Worm (Caenorhabditis elegans) whole organism, L4 larva: ENCODE measurements around the gene abhd-12.

Source experiments
- D1046.2 ChIP-seq: fragments of 200-800 bp; sonication (Bioruptor generic); IDR thresholded peaks from 2 replicates; pipeline ENCODE4 v1.3.6; 2022; ENCODE audit warnings: missing genetic modification characterization, missing compliant biosample characterization
- F26F4.8 ChIP-seq: fragments of 200-800 bp; sonication (Bioruptor generic); conservative IDR thresholded peaks from 2 replicates; pipeline ENCODE4 v1.3.6; 2022; ENCODE audit warnings: missing genetic modification characterization, missing compliant biosample characterization
- Y5F2A.4 ChIP-seq: fragments of 200-800 bp; sonication (Bioruptor generic); optimal IDR thresholded peaks from 2 replicates; lab custom pipeline; 2018; ENCODE audit warnings: mild to moderate bottlenecking, missing genetic modification characterization, missing compliant biosample characterization
- Y75B8A.6 ChIP-seq: fragments of 200-800 bp; sonication (Bioruptor generic); IDR thresholded peaks from 2 replicates; pipeline ENCODE4 v1.3.6; 2022; ENCODE audit warnings: missing genetic modification reagents, missing genetic modification characterization, missing compliant biosample characterization
- ZK337.2 ChIP-seq: fragments of 200-800 bp; sonication (Bioruptor generic); IDR thresholded peaks from 2 replicates; pipeline ENCODE4 v1.3.6; 2022; ENCODE audit warnings: missing genetic modification reagents, missing genetic modification characterization, missing compliant biosample characterization
- aha-1 ChIP-seq: fragments of 150-350 bp; peaks from one replicate; lab custom pipeline; 2014; ENCODE audit warnings: missing biosample characterization, missing genetic modification characterization
- arid-1 ChIP-seq: fragments of 200-800 bp; sonication (Bioruptor generic); conservative IDR thresholded peaks from 2 replicates; pipeline ENCODE4 v1.3.6; 2022; ENCODE audit warnings: missing genetic modification reagents, missing genetic modification characterization, missing compliant biosample characterization
- attf-4 ChIP-seq: sonication (generic microtip); optimal IDR thresholded peaks from 3 replicates; lab custom pipeline; 2017; ENCODE audit warnings: missing biosample characterization, missing genetic modification characterization
- ceh-28 ChIP-seq: fragments of 150-350 bp; optimal IDR thresholded peaks from 2 replicates; lab custom pipeline; 2014; ENCODE audit warnings: missing biosample characterization, missing genetic modification reagents, missing genetic modification characterization
- cey-2 ChIP-seq: sonication (generic microtip); optimal IDR thresholded peaks from 3 replicates; lab custom pipeline; 2017; ENCODE audit warnings: missing genetic modification characterization, mild to moderate bottlenecking, missing compliant biosample characterization, antibody characterized with exemption, borderline replicate concordance; ENCODE audit not compliant: insufficient read depth
- ctbp-1 ChIP-seq: fragments of 200-800 bp; sonication (Bioruptor generic); IDR thresholded peaks from 2 replicates; pipeline ENCODE4 v1.3.6; 2022; ENCODE audit warnings: missing genetic modification reagents, missing genetic modification characterization, missing compliant biosample characterization
- daf-12 ChIP-seq: fragments of 150-350 bp; optimal IDR thresholded peaks from 2 replicates; lab custom pipeline; 2014; ENCODE audit warnings: missing biosample characterization, missing genetic modification reagents, missing genetic modification characterization
- daf-16 ChIP-seq, 3 experiments: sonication (generic microtip); optimal IDR thresholded peaks; 2 replicates each; lab custom pipeline; 2016 to 2017; ENCODE audit warnings: missing genetic modification characterization in 3 of 3, missing genetic modification reagents in 3 of 3, mild to moderate bottlenecking in 2 of 3, missing compliant biosample characterization in 2 of 3, missing biosample characterization in 1 of 3, moderate library complexity in 1 of 3
- dmd-6 ChIP-seq: fragments of 200-800 bp; sonication (Bioruptor generic); IDR thresholded peaks from 2 replicates; pipeline ENCODE4 v1.3.6; 2022; ENCODE audit warnings: missing genetic modification reagents, missing genetic modification characterization, missing compliant biosample characterization
- dmd-9 ChIP-seq: fragments of 200-800 bp; sonication (Bioruptor generic); IDR thresholded peaks from 2 replicates; pipeline ENCODE4 v1.3.6; 2022; ENCODE audit warnings: missing genetic modification reagents, missing genetic modification characterization, missing compliant biosample characterization
- dve-1 ChIP-seq: sonication (generic microtip); optimal IDR thresholded peaks from 2 replicates; lab custom pipeline; 2017; ENCODE audit warnings: antibody characterized with exemption, mild to moderate bottlenecking, missing genetic modification characterization, missing compliant biosample characterization; ENCODE audit not compliant: insufficient read depth
- egl-27 ChIP-seq: sonication (generic microtip); optimal IDR thresholded peaks from 3 replicates; lab custom pipeline; 2017; ENCODE audit warnings: missing biosample characterization, missing genetic modification reagents, missing genetic modification characterization
- hif-1 ChIP-seq, 2 experiments: sonication (generic microtip); optimal IDR thresholded peaks; 2 replicates each; lab custom pipeline; 2016 to 2017; ENCODE audit warnings: missing compliant biosample characterization in 2 of 2, missing genetic modification characterization in 2 of 2, missing genetic modification reagents in 2 of 2, missing genotype in 2 of 2, mild to moderate bottlenecking in 1 of 2
- hlh-11 ChIP-seq: fragments of 200-800 bp; sonication (Bioruptor generic); optimal IDR thresholded peaks from 2 replicates; lab custom pipeline; 2018; ENCODE audit warnings: mild to moderate bottlenecking, missing genetic modification characterization, missing compliant biosample characterization
- lin-38 ChIP-seq: fragments of 200-800 bp; sonication (Bioruptor generic); IDR thresholded peaks from 2 replicates; pipeline ENCODE4 v1.3.6; 2022; ENCODE audit warnings: missing genetic modification reagents, missing genetic modification characterization, missing compliant biosample characterization
- mdt-29 ChIP-seq: fragments of 200-800 bp; sonication (Bioruptor generic); IDR thresholded peaks from 2 replicates; pipeline ENCODE4 v1.3.6; 2022; ENCODE audit warnings: missing genetic modification reagents, missing genetic modification characterization, missing compliant biosample characterization
- mes-2 ChIP-seq: sonication (generic microtip); optimal IDR thresholded peaks from 2 replicates; lab custom pipeline; 2016; ENCODE audit warnings: missing genotype, mild to moderate bottlenecking, missing genetic modification characterization, missing compliant biosample characterization; ENCODE audit not compliant: poor library complexity, severe bottlenecking
- mxl-3 ChIP-seq: fragments of 200-800 bp; sonication (Bioruptor generic); optimal IDR thresholded peaks from 2 replicates; lab custom pipeline; 2018; ENCODE audit warnings: mild to moderate bottlenecking, missing genetic modification characterization, missing compliant biosample characterization
- nhr-28 ChIP-seq: fragments of 150-350 bp; optimal IDR thresholded peaks from 2 replicates; lab custom pipeline; 2014; ENCODE audit warnings: missing biosample characterization, missing genetic modification characterization
- php-3 ChIP-seq: fragments of 200-800 bp; sonication (Bioruptor generic); IDR thresholded peaks from 2 replicates; pipeline ENCODE4 v1.3.6; 2022; ENCODE audit warnings: missing genetic modification reagents, missing genetic modification characterization, missing compliant biosample characterization
- pqm-1 ChIP-seq: sonication (generic microtip); optimal IDR thresholded peaks from 2 replicates; lab custom pipeline; 2017; ENCODE audit warnings: missing biosample characterization, missing genetic modification characterization
- saeg-2 ChIP-seq: fragments of 200-800 bp; sonication (Bioruptor generic); IDR thresholded peaks from 2 replicates; pipeline ENCODE4 v1.3.6; 2022; ENCODE audit warnings: missing genetic modification reagents, missing genetic modification characterization, missing compliant biosample characterization
- skn-1 ChIP-seq: fragments of 150-350 bp; optimal IDR thresholded peaks from 2 replicates; lab custom pipeline; 2014; ENCODE audit warnings: missing biosample characterization, missing genetic modification characterization
- snpc-1.2 ChIP-seq: fragments of 200-800 bp; sonication (Bioruptor generic); IDR thresholded peaks from 2 replicates; pipeline ENCODE4 v1.3.6; 2022; ENCODE audit warnings: missing genetic modification reagents, missing genetic modification characterization, missing compliant biosample characterization
- spr-1 ChIP-seq: sonication (generic microtip); optimal IDR thresholded peaks from 2 replicates; lab custom pipeline; 2016; ENCODE audit warnings: mild to moderate bottlenecking, missing genetic modification characterization, missing compliant biosample characterization
- unc-130 ChIP-seq: sonication (generic microtip); optimal IDR thresholded peaks from 2 replicates; lab custom pipeline; 2016; ENCODE audit warnings: missing genetic modification reagents, missing genetic modification characterization, missing compliant biosample characterization
- unc-62 ChIP-seq, 3 experiments: fragments of 150-350 bp in 1 of 3; sonication (generic microtip); optimal IDR thresholded peaks in 2 of 3; peaks in 1 of 3; 1 replicate in 1 of 3; 2 replicates in 2 of 3; lab custom pipeline; 2014 to 2017; ENCODE audit warnings: missing biosample characterization in 3 of 3, missing genetic modification characterization in 3 of 3, missing genetic modification reagents in 3 of 3, missing genotype in 1 of 3
- vab-7 ChIP-seq: fragments of 200-800 bp; sonication (Bioruptor generic); IDR thresholded peaks from 2 replicates; pipeline ENCODE4 v1.3.6; 2022; ENCODE audit warnings: missing genetic modification reagents, missing genetic modification characterization, missing compliant biosample characterization

The abhd-12 gene

ce11 chrV:8017924-8018323 lies 34.2 kb downstream of the abhd-12 start (continued):
- TF ChIP-seq Y75B8A.6 (no peak), ceh-28 (tag; lab: Kevin White, UChicago) (no peak), spr-1 (no peak), attf-4 (tag; lab: Kevin White, UChicago) (no peak), cey-2 (tag; lab: Kevin White, UChicago) (no peak), unc-130 (no peak)

- TF ChIP-seq hlh-11 (tag; lab: Kevin White, UChicago) (peak; percentile 17), snpc-1.2 (GFP tag; lab: Robert Waterston, UW) (no peak), mes-2 (tag; lab: Kevin White, UChicago) (peak; percentile 16), lin-38 (GFP tag; lab: Robert Waterston, UW) (no peak), dmd-6 (GFP tag; lab: Robert Waterston, UW) (peak; percentile 54), php-3 (GFP tag; lab: Robert Waterston, UW) (0 out of 2 replicates have a peak, but pooled peaks have one; percentile 34), ZK337.2 (no peak), dve-1 (tag; lab: Kevin White, UChicago) (peak; percentile 36), cey-2 (tag; lab: Kevin White, UChicago) (no peak), daf-16 (GFP tag; optimal IDR thresholded peaks at IDR 0.05; lab: Kevin White, UChicago) (no peak), daf-16 (tag; optimal IDR thresholded peaks at IDR 0.05; lab: Kevin White, UChicago) (peak; percentile 5), daf-12 (no peak), nhr-28 (peak; percentile 40), unc-62 (GFP tag; optimal IDR thresholded peaks at IDR 0.05 in 1 of 2; lab: Kevin White, UChicago) (no peak), unc-62 (tag; optimal IDR thresholded peaks at IDR 0.05; lab: Kevin White, UChicago) (no peak), mxl-3 (GFP tag; lab: Kevin White, UChicago) (peak; percentile 10), pqm-1 (tag; lab: Kevin White, UChicago) (peak; percentile 37), F26F4.8 (GFP tag; lab: Robert Waterston, UW) (no peak), vab-7 (GFP tag; lab: Robert Waterston, UW) (no peak)
Measured at ce11 chrV:8018919-8019318, 35.2 kb downstream of the abhd-12 start.

- TF ChIP-seq dve-1 (tag; lab: Kevin White, UChicago) (peak; percentile 1), nhr-28 (peak; percentile 45), dmd-6 (GFP tag; lab: Robert Waterston, UW) (peak; percentile 32; the same call in 1 of the 2 replicates), daf-16 (GFP tag; optimal IDR thresholded peaks at IDR 0.05; lab: Kevin White, UChicago) (no peak), daf-16 (tag; optimal IDR thresholded peaks at IDR 0.05; lab: Kevin White, UChicago) (peak; percentile 20), aha-1 (tag; lab: Kevin White, UChicago) (no peak)
Measured at ce11 chrV:8019783-8020182, 36.1 kb downstream of the abhd-12 start.

- TF ChIP-seq dmd-9 (GFP tag; lab: Robert Waterston, UW), result no peak
- TF ChIP-seq hif-1 (tag; optimal IDR thresholded peaks at IDR 0.05; lab: Kevin White, UChicago), result no peak
- peak; percentile 15; the same call in 1 of the 2 replicates for TF ChIP-seq dmd-6 (GFP tag; lab: Robert Waterston, UW)
- TF ChIP-seq D1046.2, result no peak
- peak; percentile 33 for TF ChIP-seq dve-1 (tag; lab: Kevin White, UChicago)
- no peak for TF ChIP-seq mdt-29 (GFP tag; lab: Robert Waterston, UW)
- no peak for TF ChIP-seq ctbp-1
- no peak for TF ChIP-seq daf-16 (GFP tag; optimal IDR thresholded peaks at IDR 0.05; lab: Kevin White, UChicago)
- TF ChIP-seq daf-16 (tag; optimal IDR thresholded peaks at IDR 0.05; lab: Kevin White, UChicago), result peak; percentile 59
- TF ChIP-seq Y5F2A.4 (GFP tag; lab: Kevin White, UChicago), result no peak
- TF ChIP-seq nhr-28, result peak; percentile 14
- no peak for TF ChIP-seq arid-1
- no peak for TF ChIP-seq egl-27
- TF ChIP-seq skn-1, result no peak
- TF ChIP-seq pqm-1 (tag; lab: Kevin White, UChicago), result peak; percentile 25
- no peak for TF ChIP-seq attf-4 (tag; lab: Kevin White, UChicago)
- TF ChIP-seq vab-7 (GFP tag; lab: Robert Waterston, UW), result no peak
- no peak for TF ChIP-seq saeg-2 (GFP tag; lab: Robert Waterston, UW)
Measured at ce11 chrV:8022040-8022439, 38.4 kb downstream of the abhd-12 start, which contains the start of gene ech-3. ech-3 (plus strand) TSS chrV:8022217.
